Worm (Caenorhabditis elegans): ENCODE data around the gene F01D5.7.

DNA sequence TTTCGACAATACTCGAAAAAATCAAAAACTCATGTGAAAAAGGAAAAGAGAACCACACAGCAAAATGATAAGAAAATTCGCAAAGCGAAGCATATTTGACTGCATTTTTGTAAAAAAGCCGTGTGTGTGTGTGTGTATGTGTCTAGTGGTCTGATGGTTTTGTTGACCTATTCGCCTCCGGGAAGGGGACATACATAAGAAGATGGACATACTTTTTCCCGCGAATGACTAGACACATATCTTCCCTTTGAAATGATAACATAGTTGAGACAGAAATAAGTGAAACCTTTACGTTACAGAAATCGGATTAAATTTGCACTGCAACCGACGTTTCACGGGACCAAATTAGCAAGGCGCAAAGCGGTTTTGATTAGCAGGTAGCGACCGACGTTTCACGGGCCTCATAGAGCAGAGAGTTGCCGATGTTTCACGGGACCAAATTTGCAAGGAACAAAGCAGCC, 43.0 kb downstream of the F01D5.7 start:
- TF ChIP-seq hlh-12 (tag; optimal IDR thresholded peaks at IDR 0.05) (no peak), ceh-79 (tag; optimal IDR thresholded peaks at IDR 0.05) (no peak), ccch-3 (GFP tag; optimal IDR thresholded peaks at IDR 0.05) (no peak), tbp1 (GFP tag; optimal IDR thresholded peaks at IDR 0.05) (no peak), unc-62 (GFP tag; optimal IDR thresholded peaks at IDR 0.05) (no peak), nhr-90 (tag; optimal IDR thresholded peaks at IDR 0.05) (no peak), him-1 (tag; optimal IDR thresholded peaks at IDR 0.05) (no peak), rcor-1 (GFP tag; IDR thresholded peaks at IDR 0.05) (no peak), aptf-2 (GFP tag; conservative IDR thresholded peaks at IDR 0.05) (no peak)

Data from whole organism, young adult.